Fruit fly (Drosophila melanogaster) whole organism, embryonic: ENCODE data around the gene CG18744.

Source experiments
- ATbp ChIP-seq: fragments of 200-800 bp; sonication (Bioruptor generic); optimal IDR thresholded peaks from 2 replicates; lab custom pipeline; 2017; ENCODE audit warnings: missing biosample characterization, mild to moderate bottlenecking, missing genetic modification characterization, missing genetic modification reagents
- Awh ChIP-seq: fragments of 200-800 bp; sonication (Bioruptor generic); IDR thresholded peaks from 2 replicates; pipeline ENCODE4, ENCODE4 v1.3.6; 2022; ENCODE audit warnings: missing biosample characterization, missing genetic modification characterization
- CG12071 ChIP-seq: fragments of 200-800 bp; sonication (Bioruptor generic); optimal IDR thresholded peaks from 3 replicates; lab custom pipeline; 2018; ENCODE audit warnings: missing biosample characterization, mild to moderate bottlenecking, missing genetic modification characterization
- CG1233 ChIP-seq: fragments of 200-800 bp; sonication (Bioruptor generic); optimal IDR thresholded peaks from 4 replicates; lab custom pipeline; 2018; ENCODE audit warnings: missing biosample characterization, mild to moderate bottlenecking, missing genetic modification characterization
- CG13775 ChIP-seq: fragments of 200-800 bp; sonication (Bioruptor generic); optimal IDR thresholded peaks from 3 replicates; lab custom pipeline; 2017; ENCODE audit warnings: missing biosample characterization, mild to moderate bottlenecking, missing genetic modification characterization
- CG14441 ChIP-seq: fragments of 200-800 bp; sonication (Bioruptor generic); IDR thresholded peaks from 2 replicates; pipeline ENCODE4 v1.3.6; 2022; ENCODE audit warnings: missing biosample characterization, missing genetic modification characterization
- CG15269 ChIP-seq: fragments of 200-800 bp; sonication (Bioruptor generic); optimal IDR thresholded peaks from 2 replicates; lab custom pipeline; 2018; ENCODE audit warnings: missing biosample characterization, mild to moderate bottlenecking, missing genetic modification characterization, moderate library complexity
- CG1529 ChIP-seq: fragments of 200-800 bp; sonication (Bioruptor generic); optimal IDR thresholded peaks from 3 replicates; lab custom pipeline; 2018; ENCODE audit warnings: missing biosample characterization, missing genetic modification characterization
- CG15514 ChIP-seq: fragments of 200-800 bp; sonication (Bioruptor generic); optimal IDR thresholded peaks from 3 replicates; lab custom pipeline; 2017; ENCODE audit warnings: missing biosample characterization, missing genetic modification characterization, mild to moderate bottlenecking, moderate library complexity, missing genetic modification reagents
- CG15601 ChIP-seq: fragments of 200-800 bp; sonication (Bioruptor generic); optimal IDR thresholded peaks from 3 replicates; lab custom pipeline; 2019; ENCODE audit warnings: missing biosample characterization, mild to moderate bottlenecking, missing genetic modification characterization, moderate library complexity
- CG15696 ChIP-seq: fragments of 200-800 bp; sonication (Bioruptor generic); optimal IDR thresholded peaks from 2 replicates; lab custom pipeline; 2019; ENCODE audit warnings: missing biosample characterization, mild to moderate bottlenecking, missing genetic modification characterization, moderate library complexity
- CG1603 ChIP-seq: fragments of 200-800 bp; sonication (Bioruptor generic); optimal IDR thresholded peaks from 2 replicates; lab custom pipeline; 2019; ENCODE audit warnings: missing biosample characterization, mild to moderate bottlenecking, missing genetic modification characterization, moderate library complexity
- CG17385 ChIP-seq: fragments of 200-800 bp; sonication (Bioruptor generic); optimal IDR thresholded peaks from 3 replicates; lab custom pipeline; 2018; ENCODE audit warnings: missing biosample characterization, mild to moderate bottlenecking, missing genetic modification characterization
- CG17568 ChIP-seq: fragments of 200-800 bp; sonication (Bioruptor generic); optimal IDR thresholded peaks from 2 replicates; lab custom pipeline; 2018; ENCODE audit warnings: missing biosample characterization, mild to moderate bottlenecking, missing genetic modification characterization, moderate library complexity
- CG17912 ChIP-seq: fragments of 200-800 bp; sonication (Bioruptor generic); optimal IDR thresholded peaks from 2 replicates; lab custom pipeline; 2018; ENCODE audit warnings: missing biosample characterization, mild to moderate bottlenecking, missing genetic modification characterization
- CG2875 ChIP-seq: fragments of 200-800 bp; sonication (Bioruptor generic); optimal IDR thresholded peaks from 2 replicates; lab custom pipeline; 2017; ENCODE audit warnings: missing biosample characterization, mild to moderate bottlenecking, missing genetic modification characterization, missing genetic modification reagents
- CG32532 ChIP-seq: fragments of 200-800 bp; sonication (Bioruptor generic); IDR thresholded peaks from 2 replicates; pipeline ENCODE4 v1.3.6; 2022; ENCODE audit warnings: missing biosample characterization, missing genetic modification characterization
- CG3407 ChIP-seq: fragments of 200-800 bp; sonication (Bioruptor generic); optimal IDR thresholded peaks from 2 replicates; lab custom pipeline; 2018; ENCODE audit warnings: missing biosample characterization, mild to moderate bottlenecking, missing genetic modification characterization
- CG4707 ChIP-seq: fragments of 200-800 bp; sonication (Bioruptor generic); optimal IDR thresholded peaks from 2 replicates; lab custom pipeline; 2018; ENCODE audit warnings: missing biosample characterization, mild to moderate bottlenecking, missing genetic modification characterization, moderate library complexity
- CG4820 ChIP-seq: fragments of 200-800 bp; sonication (Bioruptor generic); optimal IDR thresholded peaks from 3 replicates; lab custom pipeline; 2016; ENCODE audit warnings: missing biosample characterization, missing genetic modification characterization
- CG8388 ChIP-seq: fragments of 200-800 bp; sonication (Bioruptor generic); optimal IDR thresholded peaks from 2 replicates; lab custom pipeline; 2019; ENCODE audit warnings: missing biosample characterization, mild to moderate bottlenecking, missing genetic modification characterization, moderate library complexity
- CkIIα-i1 ChIP-seq: fragments of 200-800 bp; sonication (Bioruptor generic); IDR thresholded peaks from 2 replicates; pipeline ENCODE4 v1.3.6; 2022; ENCODE audit warnings: missing biosample characterization, missing genetic modification characterization
- Drgx ChIP-seq: fragments of 200-800 bp; sonication (Bioruptor generic); IDR thresholded peaks from 2 replicates; pipeline ENCODE4 v1.3.6; 2022; ENCODE audit warnings: missing biosample characterization, missing genetic modification characterization
- Fer3 ChIP-seq: fragments of 200-800 bp; sonication (Bioruptor generic); optimal IDR thresholded peaks from 2 replicates; lab custom pipeline; 2018; ENCODE audit warnings: missing biosample characterization, mild to moderate bottlenecking, missing genetic modification characterization, moderate library complexity
- HHEX ChIP-seq: fragments of 200-800 bp; sonication (Bioruptor generic); optimal IDR thresholded peaks from 3 replicates; lab custom pipeline; 2017; ENCODE audit warnings: missing biosample characterization, mild to moderate bottlenecking, missing genetic modification characterization, missing genetic modification reagents
- Hr78 ChIP-seq, 2 experiments: fragments of 200-800 bp in 1 of 2; fragments of >200 bp in 1 of 2; sonication (Bioruptor generic) in 1 of 2; optimal IDR thresholded peaks; 2 replicates each; lab custom pipeline; 2017 to 2019; ENCODE audit warnings: missing biosample characterization in 2 of 2, missing genetic modification characterization in 2 of 2, mild to moderate bottlenecking in 1 of 2, moderate library complexity in 1 of 2
- Jarid2 ChIP-seq: fragments of 200-800 bp; sonication (Bioruptor generic); optimal IDR thresholded peaks from 3 replicates; lab custom pipeline; 2017; ENCODE audit warnings: mild to moderate bottlenecking, missing biosample characterization, missing genetic modification reagents, missing genetic modification characterization
- Lhr ChIP-seq: fragments of 200-800 bp; sonication (Bioruptor generic); optimal IDR thresholded peaks from 3 replicates; lab custom pipeline; 2017; ENCODE audit warnings: mild to moderate bottlenecking, missing biosample characterization, missing genetic modification reagents, missing genetic modification characterization
- MTF-1 ChIP-seq: fragments of 200-800 bp; sonication (Bioruptor generic); optimal IDR thresholded peaks from 2 replicates; lab custom pipeline; 2018; ENCODE audit warnings: missing biosample characterization, mild to moderate bottlenecking, missing genetic modification characterization, borderline replicate concordance
- Mad ChIP-seq: fragments of 200-800 bp; sonication (Bioruptor generic); optimal IDR thresholded peaks from 2 replicates; lab custom pipeline; 2016; ENCODE audit warnings: missing biosample characterization, missing genetic modification characterization
- Meics ChIP-seq: fragments of 200-800 bp; sonication (Bioruptor generic); optimal IDR thresholded peaks from 2 replicates; lab custom pipeline; 2017; ENCODE audit warnings: missing biosample characterization, mild to moderate bottlenecking, missing genetic modification characterization
- NfI ChIP-seq: fragments of 200-800 bp; sonication (Bioruptor generic); optimal IDR thresholded peaks from 3 replicates; lab custom pipeline; 2018; ENCODE audit warnings: missing biosample characterization, mild to moderate bottlenecking, missing genetic modification characterization, moderate library complexity
- Rx ChIP-seq: fragments of 200-800 bp; sonication (Bioruptor generic); IDR thresholded peaks from 2 replicates; pipeline ENCODE4 v1.3.6; 2022; ENCODE audit warnings: missing biosample characterization, missing genetic modification characterization
- Sox102F ChIP-seq: fragments of 200-800 bp; sonication (Bioruptor generic); optimal IDR thresholded peaks from 2 replicates; lab custom pipeline; 2018; ENCODE audit warnings: missing biosample characterization, mild to moderate bottlenecking, missing genetic modification characterization, moderate library complexity
- ci ChIP-seq: fragments of 200-800 bp; sonication (Bioruptor generic); IDR thresholded peaks from 3 replicates; pipeline ENCODE4 v1.3.6; 2022; ENCODE audit warnings: missing biosample characterization, missing genetic modification characterization
- dmrt99B ChIP-seq: fragments of 200-800 bp; sonication (Bioruptor generic); optimal IDR thresholded peaks from 2 replicates; lab custom pipeline; 2018; ENCODE audit warnings: missing biosample characterization, mild to moderate bottlenecking, missing genetic modification characterization, moderate library complexity
- eve ChIP-seq, 2 experiments: fragments of >200 bp; optimal IDR thresholded peaks; 2 replicates each; lab custom pipeline; 2017; ENCODE audit warnings: missing biosample characterization in 2 of 2, missing genetic modification characterization in 2 of 2
- fd64A ChIP-seq: fragments of 200-800 bp; sonication (Bioruptor generic); optimal IDR thresholded peaks from 3 replicates; lab custom pipeline; 2018; ENCODE audit warnings: missing biosample characterization, mild to moderate bottlenecking, missing genetic modification characterization
- gce ChIP-seq: fragments of 200-800 bp; sonication (Bioruptor generic); IDR thresholded peaks from 3 replicates; pipeline ENCODE4 v1.3.6; 2022; ENCODE audit warnings: missing biosample characterization, missing genetic modification characterization
- gcm2 ChIP-seq: fragments of 200-800 bp; sonication (Bioruptor generic); optimal IDR thresholded peaks from 2 replicates; lab custom pipeline; 2016; ENCODE audit warnings: missing biosample characterization, missing genetic modification characterization
- gem ChIP-seq: fragments of 200-800 bp; sonication (Bioruptor generic); optimal IDR thresholded peaks from 2 replicates; lab custom pipeline; 2019; ENCODE audit warnings: missing biosample characterization, mild to moderate bottlenecking, missing genetic modification characterization, moderate library complexity
- ind ChIP-seq: fragments of 200-800 bp; sonication (Bioruptor generic); optimal IDR thresholded peaks from 3 replicates; lab custom pipeline; 2016; ENCODE audit warnings: missing biosample characterization, missing genetic modification characterization
- kah ChIP-seq: fragments of 200-800 bp; sonication (Bioruptor generic); optimal IDR thresholded peaks from 2 replicates; lab custom pipeline; 2018; ENCODE audit warnings: missing biosample characterization, mild to moderate bottlenecking, missing genetic modification characterization
- pita ChIP-seq: fragments of 200-800 bp; sonication (Bioruptor generic); optimal IDR thresholded peaks from 2 replicates; lab custom pipeline; 2017; ENCODE audit warnings: missing biosample characterization, mild to moderate bottlenecking, missing genetic modification characterization
- stc ChIP-seq: fragments of 200-800 bp; sonication (Bioruptor generic); IDR thresholded peaks from 2 replicates; pipeline ENCODE4 v1.3.6; 2022; ENCODE audit warnings: missing biosample characterization, missing genetic modification characterization
- stwl ChIP-seq: fragments of 200-800 bp; sonication (Bioruptor generic); optimal IDR thresholded peaks from 3 replicates; lab custom pipeline; 2018; ENCODE audit warnings: missing biosample characterization, mild to moderate bottlenecking, missing genetic modification characterization, moderate library complexity
- tap ChIP-seq: fragments of 200-800 bp; optimal IDR thresholded peaks from 3 replicates; lab custom pipeline; 2019; ENCODE audit warnings: missing biosample characterization, mild to moderate bottlenecking, missing genetic modification characterization, moderate library complexity
- tin ChIP-seq: fragments of 200-800 bp; sonication (Bioruptor generic); optimal IDR thresholded peaks from 3 replicates; lab custom pipeline; 2016; ENCODE audit warnings: missing biosample characterization, missing genetic modification characterization
- ttk ChIP-seq: fragments of 200-800 bp; sonication (Bioruptor generic); IDR thresholded peaks from 2 replicates; pipeline ENCODE4 v2.1.2; 2022; ENCODE audit warnings: missing biosample characterization, missing genetic modification characterization

Gene CG18744

dm6 chr3R:7779620-7780019 lies 19.0 kb downstream of the CG18744 start:
- TF ChIP-seq CG15601 (peak; percentile 37), gem (no peak), Rx (peak; percentile 12; the same call in 1 of the 2 replicates), CG1529 (GFP tag; lab: Kevin White, UChicago) (peak; percentile 17), CG15514 (peak; percentile 2), Drgx (GFP tag; lab: Robert Waterston, UW) (peak; percentile 44), CG13775 (GFP tag; lab: Kevin White, UChicago) (no peak), ATbp (GFP tag; lab: Kevin White, UChicago) (peak; percentile 57), HHEX (GFP tag; lab: Kevin White, UChicago) (no peak), Fer3 (tag; lab: Kevin White, UChicago) (no peak), NfI (peak; percentile 64), CkIIα-i1 (no peak), CG15696 (tag; lab: Kevin White, UChicago) (peak; percentile 11), CG1233 (GFP tag; lab: Kevin White, UChicago) (peak; percentile 57), stwl (tag; lab: Kevin White, UChicago) (peak; percentile 57), Awh (GFP tag; lab: Robert Waterston, UW) (peak; percentile 49; the same call in 1 of the 2 replicates), tin (GFP tag; lab: Kevin White, UChicago) (no peak), ci (peak; percentile 84), CG8388 (GFP tag; lab: Kevin White, UChicago) (peak; percentile 29), CG12071 (GFP tag; lab: Kevin White, UChicago) (peak; percentile 60), fd64A (peak; percentile 34), CG4820 (GFP tag; lab: Kevin White, UChicago) (peak; percentile 26), CG32532 (GFP tag; lab: Robert Waterston, UW) (peak; percentile 48; the same call in 1 of the 2 replicates), Sox102F (GFP tag; lab: Kevin White, UChicago) (peak; percentile 24), CG17912 (GFP tag; lab: Kevin White, UChicago) (peak; percentile 74), CG2875 (GFP tag; lab: Kevin White, UChicago) (peak; percentile 61), stc (GFP tag; lab: Robert Waterston, UW) (0 out of 2 replicates have a peak, but pooled peaks have one; percentile 35), Lhr (GFP tag; lab: Kevin White, UChicago) (peak; percentile 39), gce (GFP tag; lab: Robert Waterston, UW) (peak; percentile 78; the same call in 2 of the 3 replicates), CG17568 (GFP tag; lab: Kevin White, UChicago) (peak; percentile 12), ind (no peak), Jarid2 (GFP tag; lab: Kevin White, UChicago) (peak; percentile 10), ttk (GFP tag; lab: Robert Waterston, UW) (peak; percentile 10; the same call in 1 of the 2 replicates), dmrt99B (tag; lab: Kevin White, UChicago) (peak; percentile 23), CG15269 (tag; lab: Kevin White, UChicago) (peak; percentile 50), CG4707 (GFP tag; lab: Kevin White, UChicago) (peak; percentile 79), CG14441 (GFP tag; lab: Robert Waterston, UW) (0 out of 2 replicates have a peak, but pooled peaks have one; percentile 21), pita (GFP tag; lab: Kevin White, UChicago) (peak; percentile 35), Meics (GFP tag; lab: Kevin White, UChicago) (peak; percentile 20), tap (tag; lab: Kevin White, UChicago) (peak; percentile 19), Mad (GFP tag; lab: Kevin White, UChicago) (no peak), CG17385 (GFP tag; lab: Kevin White, UChicago) (no peak), MTF-1 (peak; percentile 78), gcm2 (no peak), Hr78 (GFP tag; optimal IDR thresholded peaks at IDR 0.05; lab: Kevin White, UChicago) (no peak), CG3407 (GFP tag; lab: Kevin White, UChicago) (peak; percentile 28), eve (GFP tag; optimal IDR thresholded peaks at IDR 0.05; lab: Kevin White, UChicago) (peak in 1 of 2 experiments; percentile 55), CG1603 (tag; lab: Kevin White, UChicago) (peak; percentile 85), kah (GFP tag; lab: Kevin White, UChicago) (no peak)
